Fruit fly (Drosophila melanogaster) whole organism, embryonic: ENCODE results near the gene Cap-D3.
A peak's percentile ranks its signal among the peaks of the same experiment; 100 is the strongest.

ENCODE experiments used
- Antp ChIP-seq: fragments of 200-800 bp; sonication (Bioruptor generic); optimal IDR thresholded peaks from 3 replicates; lab custom pipeline; 2016; ENCODE audit warnings: missing biosample characterization, missing genetic modification characterization
- Bteb2 ChIP-seq: fragments of 200-800 bp; sonication (Bioruptor generic); optimal IDR thresholded peaks from 2 replicates; lab custom pipeline; 2016; ENCODE audit warnings: missing biosample characterization, missing genetic modification characterization
- CG10366 ChIP-seq: fragments of 200-800 bp; sonication (Bioruptor generic); IDR thresholded peaks from 2 replicates; pipeline ENCODE4 v1.3.6; 2022; ENCODE audit warnings: missing biosample characterization, missing genetic modification characterization
- CG13775 ChIP-seq: fragments of 200-800 bp; sonication (Bioruptor generic); optimal IDR thresholded peaks from 3 replicates; lab custom pipeline; 2017; ENCODE audit warnings: missing biosample characterization, mild to moderate bottlenecking, missing genetic modification characterization
- CG18599 ChIP-seq: fragments of 200-800 bp; sonication (Bioruptor generic); optimal IDR thresholded peaks from 3 replicates; lab custom pipeline; 2017; ENCODE audit warnings: missing biosample characterization, missing genetic modification characterization, mild to moderate bottlenecking, moderate library complexity, missing genetic modification reagents
- CG18619 ChIP-seq: fragments of 200-800 bp; sonication (Bioruptor generic); optimal IDR thresholded peaks from 3 replicates; lab custom pipeline; 2017; ENCODE audit warnings: missing biosample characterization, mild to moderate bottlenecking, missing genetic modification characterization
- CG2116 ChIP-seq: fragments of 200-800 bp; sonication (Bioruptor generic); optimal IDR thresholded peaks from 3 replicates; lab custom pipeline; 2018; ENCODE audit warnings: missing biosample characterization, mild to moderate bottlenecking, missing genetic modification characterization
- CG30403 ChIP-seq: fragments of 200-800 bp; sonication (Bioruptor generic); optimal IDR thresholded peaks from 3 replicates; lab custom pipeline; 2016; ENCODE audit warnings: missing biosample characterization, missing genetic modification characterization
- CG31224 ChIP-seq: fragments of 200-800 bp; sonication (Bioruptor generic); IDR thresholded peaks from 2 replicates; pipeline ENCODE4 v1.3.6; 2022; ENCODE audit warnings: missing biosample characterization, missing genetic modification characterization
- CG6254 ChIP-seq: fragments of 200-800 bp; sonication (Bioruptor generic); optimal IDR thresholded peaks from 3 replicates; lab custom pipeline; 2017; ENCODE audit warnings: mild to moderate bottlenecking, missing biosample characterization, missing genetic modification reagents, missing genetic modification characterization
- CG6689 ChIP-seq: fragments of 200-800 bp; sonication (Bioruptor generic); IDR thresholded peaks from 2 replicates; pipeline ENCODE4 v1.3.6; 2022; ENCODE audit warnings: missing biosample characterization, missing genetic modification characterization
- CG6813 ChIP-seq: fragments of 200-800 bp; sonication (Bioruptor generic); optimal IDR thresholded peaks from 2 replicates; lab custom pipeline; 2017; ENCODE audit warnings: missing biosample characterization, missing genetic modification characterization, mild to moderate bottlenecking, moderate library complexity, missing genetic modification reagents
- CG7372 ChIP-seq: fragments of 200-800 bp; sonication (Bioruptor generic); IDR thresholded peaks from 2 replicates; pipeline ENCODE4 v1.3.6; 2022; ENCODE audit warnings: missing biosample characterization, missing genetic modification characterization
- CG7786 ChIP-seq: fragments of 200-800 bp; sonication (Bioruptor generic); optimal IDR thresholded peaks from 2 replicates; lab custom pipeline; 2016; ENCODE audit warnings: missing biosample characterization, missing genetic modification characterization
- CG8290 ChIP-seq, 3 experiments: fragments of 200-800 bp; sonication (Bioruptor generic); optimal IDR thresholded peaks; 2 replicates each; lab custom pipeline; 2016 to 2019; ENCODE audit warnings: missing biosample characterization in 3 of 3, missing genetic modification characterization in 3 of 3, mild to moderate bottlenecking in 2 of 3, moderate library complexity in 1 of 3
- CG9876 ChIP-seq: fragments of 200-800 bp; sonication (Bioruptor generic); optimal IDR thresholded peaks from 2 replicates; lab custom pipeline; 2016; ENCODE audit warnings: missing biosample characterization, missing genetic modification characterization
- Chrac-16 ChIP-seq: fragments of 200-800 bp; sonication (Bioruptor generic); optimal IDR thresholded peaks from 3 replicates; lab custom pipeline; 2016; ENCODE audit warnings: missing biosample characterization, missing genetic modification characterization
- CkIIα-i1 ChIP-seq: fragments of 200-800 bp; sonication (Bioruptor generic); IDR thresholded peaks from 2 replicates; pipeline ENCODE4 v1.3.6; 2022; ENCODE audit warnings: missing biosample characterization, missing genetic modification characterization
- Dad ChIP-seq: fragments of 200-800 bp; sonication (Bioruptor generic); optimal IDR thresholded peaks from 3 replicates; lab custom pipeline; 2016; ENCODE audit warnings: missing biosample characterization, missing genetic modification characterization
- Dbx ChIP-seq: fragments of 200-800 bp; sonication (Bioruptor generic); IDR thresholded peaks from 3 replicates; pipeline ENCODE4 v1.3.6; 2022; ENCODE audit warnings: missing biosample characterization, missing genetic modification characterization
- Dll ChIP-seq: fragments of 200-800 bp; sonication (Bioruptor generic); IDR thresholded peaks from 4 replicates; pipeline ENCODE4 v1.3.6; 2022; ENCODE audit warnings: missing biosample characterization, missing genetic modification characterization; ENCODE audit not compliant: partially characterized antibody
- Dref ChIP-seq: fragments of 200-800 bp; sonication (Bioruptor generic); IDR thresholded peaks from 2 replicates; pipeline ENCODE4 v1.3.6; 2022; ENCODE audit warnings: missing biosample characterization, missing genetic modification characterization
- Mrtf ChIP-seq: fragments of 200-800 bp; sonication (Bioruptor generic); IDR thresholded peaks from 3 replicates; pipeline ENCODE4 v1.3.6; 2022; ENCODE audit warnings: missing biosample characterization, missing genetic modification characterization
- Nf-YA ChIP-seq: fragments of 200-800 bp; sonication (Bioruptor generic); IDR thresholded peaks from 2 replicates; pipeline ENCODE4 v1.3.6; 2022; ENCODE audit warnings: missing biosample characterization, missing genetic modification characterization
- Oaz ChIP-seq: fragments of 200-800 bp; sonication (Bioruptor generic); IDR thresholded peaks from 2 replicates; pipeline ENCODE4 v1.3.6; 2022; ENCODE audit warnings: missing biosample characterization, missing genetic modification characterization
- Optix ChIP-seq: fragments of 200-800 bp; sonication (Bioruptor generic); IDR thresholded peaks from 3 replicates; pipeline ENCODE4 v1.3.6; 2022; ENCODE audit warnings: missing biosample characterization, missing genetic modification characterization
- Pdp1 ChIP-seq, 2 experiments: fragments of 200-800 bp; sonication (Bioruptor generic); optimal IDR thresholded peaks; 3 replicates each; lab custom pipeline; 2016; ENCODE audit warnings: missing biosample characterization in 2 of 2, missing genetic modification characterization in 2 of 2, mild to moderate bottlenecking in 1 of 2, moderate library complexity in 1 of 2
- Scr ChIP-seq: fragments of 200-800 bp; sonication (Bioruptor generic); IDR thresholded peaks from 2 replicates; pipeline ENCODE4 v1.3.6; 2022; ENCODE audit warnings: missing biosample characterization, missing genetic modification characterization; ENCODE audit not compliant: partially characterized antibody
- Sry-β ChIP-seq: fragments of 200-800 bp; sonication (Bioruptor generic); optimal IDR thresholded peaks from 2 replicates; lab custom pipeline; 2018; ENCODE audit warnings: missing biosample characterization, mild to moderate bottlenecking, missing genetic modification characterization, moderate library complexity
- ac ChIP-seq: fragments of 200-800 bp; sonication (Bioruptor generic); optimal IDR thresholded peaks from 3 replicates; lab custom pipeline; 2017; ENCODE audit warnings: missing biosample characterization, mild to moderate bottlenecking, missing genetic modification characterization
- bcd ChIP-seq: fragments of 200-800 bp; sonication (Bioruptor generic); optimal IDR thresholded peaks from 2 replicates; lab custom pipeline; 2017; ENCODE audit warnings: missing biosample characterization, mild to moderate bottlenecking, missing genetic modification characterization
- btn ChIP-seq: fragments of 200-800 bp; sonication (Bioruptor generic); optimal IDR thresholded peaks from 2 replicates; lab custom pipeline; 2016; ENCODE audit warnings: missing biosample characterization, missing genetic modification characterization
- chn ChIP-seq: fragments of 200-800 bp; sonication (Bioruptor generic); optimal IDR thresholded peaks from 2 replicates; lab custom pipeline; 2016; ENCODE audit warnings: missing biosample characterization, missing genetic modification characterization
- da ChIP-seq: fragments of 200-800 bp; sonication (Bioruptor generic); optimal IDR thresholded peaks from 2 replicates; lab custom pipeline; 2016; ENCODE audit warnings: missing biosample characterization, missing genetic modification characterization
- dmrt99B ChIP-seq: fragments of 200-800 bp; sonication (Bioruptor generic); optimal IDR thresholded peaks from 2 replicates; lab custom pipeline; 2018; ENCODE audit warnings: missing biosample characterization, mild to moderate bottlenecking, missing genetic modification characterization, moderate library complexity
- exex ChIP-seq: fragments of 200-800 bp; sonication (Bioruptor generic); optimal IDR thresholded peaks from 4 replicates; lab custom pipeline; 2018; ENCODE audit warnings: missing biosample characterization, mild to moderate bottlenecking, missing genetic modification characterization, moderate library complexity
- fd64A ChIP-seq: fragments of 200-800 bp; sonication (Bioruptor generic); optimal IDR thresholded peaks from 3 replicates; lab custom pipeline; 2018; ENCODE audit warnings: missing biosample characterization, mild to moderate bottlenecking, missing genetic modification characterization
- gcm ChIP-seq: fragments of 200-800 bp; sonication (Bioruptor generic); optimal IDR thresholded peaks from 2 replicates; lab custom pipeline; 2019; ENCODE audit warnings: missing biosample characterization, mild to moderate bottlenecking, missing genetic modification characterization, moderate library complexity
- gfzf ChIP-seq: fragments of 200-800 bp; sonication (Bioruptor generic); optimal IDR thresholded peaks from 2 replicates; lab custom pipeline; 2016; ENCODE audit warnings: missing biosample characterization, mild to moderate bottlenecking, missing genetic modification characterization, moderate library complexity
- h ChIP-seq: fragments of >200 bp; optimal IDR thresholded peaks from 2 replicates; lab custom pipeline; 2017
- hb ChIP-seq: fragments of 200-800 bp; sonication (Bioruptor generic); IDR thresholded peaks from 3 replicates; pipeline ENCODE4 v1.3.6; 2022; ENCODE audit warnings: missing biosample characterization, missing genetic modification characterization; ENCODE audit not compliant: partially characterized antibody
- insv ChIP-seq, 2 experiments: fragments of 200-800 bp; sonication (Bioruptor generic); optimal IDR thresholded peaks; 3 replicates each; lab custom pipeline; 2016 to 2018; ENCODE audit warnings: missing biosample characterization in 2 of 2, missing genetic modification characterization in 2 of 2
- kah ChIP-seq: fragments of 200-800 bp; sonication (Bioruptor generic); optimal IDR thresholded peaks from 2 replicates; lab custom pipeline; 2018; ENCODE audit warnings: missing biosample characterization, mild to moderate bottlenecking, missing genetic modification characterization
- mld ChIP-seq: fragments of 200-800 bp; sonication (Bioruptor generic); IDR thresholded peaks from 3 replicates; pipeline ENCODE4 v1.3.6; 2022; ENCODE audit warnings: missing biosample characterization, missing genetic modification characterization; ENCODE audit not compliant: partially characterized antibody
- nerfin-1 ChIP-seq: fragments of 200-800 bp; sonication (Bioruptor generic); optimal IDR thresholded peaks from 3 replicates; lab custom pipeline; 2019; ENCODE audit warnings: missing biosample characterization, mild to moderate bottlenecking, missing genetic modification characterization, moderate library complexity
- peb ChIP-seq: fragments of 200-800 bp; sonication (Bioruptor generic); IDR thresholded peaks from 2 replicates; pipeline ENCODE4 v1.3.6; 2022; ENCODE audit warnings: missing biosample characterization, missing genetic modification characterization
- sc ChIP-seq, 3 experiments: fragments of >200 bp in 2 of 3; fragments of 200-800 bp in 1 of 3; sonication (Bioruptor generic) in 1 of 3; optimal IDR thresholded peaks; 2 replicates in 2 of 3; 3 replicates in 1 of 3; lab custom pipeline; 2017; ENCODE audit warnings: mild to moderate bottlenecking in 1 of 3, missing biosample characterization in 1 of 3, missing genetic modification characterization in 1 of 3, missing genetic modification reagents in 1 of 3
- sima ChIP-seq: fragments of 200-800 bp; sonication (Bioruptor generic); optimal IDR thresholded peaks from 2 replicates; lab custom pipeline; 2016; ENCODE audit warnings: missing biosample characterization, missing genetic modification characterization
- stwl ChIP-seq: fragments of 200-800 bp; sonication (Bioruptor generic); optimal IDR thresholded peaks from 3 replicates; lab custom pipeline; 2018; ENCODE audit warnings: missing biosample characterization, mild to moderate bottlenecking, missing genetic modification characterization, moderate library complexity
- zfh1 ChIP-seq: fragments of 200-800 bp; sonication (Bioruptor generic); IDR thresholded peaks from 3 replicates; pipeline ENCODE4 v1.3.6; 2022; ENCODE audit warnings: missing biosample characterization, missing genetic modification characterization

Gene Cap-D3

dm6 chr2L:5519846-5520384, 5.8 kb upstream of the Cap-D3 start, which contains the start of the genes CG7382 and cl (continued):
- TF ChIP-seq da (no peak), fd64A (GFP tag; lab: Kevin White, UChicago) (no peak), gfzf (peak; percentile 60), CG6813 (GFP tag; lab: Kevin White, UChicago) (no peak), CG8290 (GFP tag; optimal IDR thresholded peaks at IDR 0.05; lab: Kevin White, UChicago) (peak; percentile 46), CG8290 (tag; optimal IDR thresholded peaks at IDR 0.05; lab: Kevin White, UChicago) (no peak), zfh1 (no peak), Bteb2 (no peak), CG2116 (GFP tag; lab: Kevin White, UChicago) (peak; percentile 64), dmrt99B (tag; lab: Kevin White, UChicago) (peak; percentile 34), Scr (GFP tag; lab: Robert Waterston, UW) (no peak), Dbx (GFP tag; lab: Robert Waterston, UW) (0 out of 3 replicates have a peak, but pooled peaks have one; percentile 33), insv (GFP tag; optimal IDR thresholded peaks at IDR 0.05; lab: Kevin White, UChicago) (no peak), Dad (GFP tag; lab: Kevin White, UChicago) (no peak), gcm (GFP tag; lab: Kevin White, UChicago) (no peak), CkIIα-i1 (GFP tag; lab: Robert Waterston, UW) (no peak), Chrac-16 (GFP tag; lab: Kevin White, UChicago) (peak; percentile 6), CG7786 (GFP tag; lab: Kevin White, UChicago) (no peak), Oaz (GFP tag; lab: Robert Waterston, UW) (no peak), CG18599 (GFP tag; lab: Kevin White, UChicago) (peak; percentile 36), CG30403 (GFP tag; lab: Kevin White, UChicago) (peak; percentile 70), exex (tag; lab: Kevin White, UChicago) (no peak), Optix (GFP tag; lab: Robert Waterston, UW) (no peak), sima (GFP tag; lab: Kevin White, UChicago) (no peak), Antp (GFP tag; lab: Kevin White, UChicago) (peak; percentile 9), CG9876 (GFP tag; lab: Kevin White, UChicago) (no peak), chn (GFP tag; lab: Kevin White, UChicago) (no peak), hb (GFP tag; lab: Robert Waterston, UW) (no peak), nerfin-1 (tag; lab: Kevin White, UChicago) (peak; percentile 46), CG13775 (GFP tag; lab: Kevin White, UChicago) (peak; percentile 47), btn (no peak), CG6254 (GFP tag; lab: Kevin White, UChicago) (no peak), CG7372 (no peak), CG10366 (GFP tag; lab: Robert Waterston, UW) (no peak), peb (no peak), Sry-β (GFP tag; lab: Kevin White, UChicago) (peak; percentile 98), bcd (peak; percentile 44), mld (no peak), kah (GFP tag; lab: Kevin White, UChicago) (no peak), CG18619 (GFP tag; lab: Kevin White, UChicago) (peak; percentile 27), ac (GFP tag; lab: Kevin White, UChicago) (no peak), h (no peak), Dll (no peak), Nf-YA (GFP tag; lab: Robert Waterston, UW) (no peak), CG31224 (GFP tag; lab: Robert Waterston, UW) (no peak), sc (optimal IDR thresholded peaks at IDR 0.05; lab: Kevin White, UChicago) (no peak), sc (GFP tag; optimal IDR thresholded peaks at IDR 0.05; lab: Kevin White, UChicago) (no peak), CG6689 (no peak), Mrtf (GFP tag; lab: Robert Waterston, UW) (no peak), stwl (tag; lab: Kevin White, UChicago) (peak; percentile 4), Pdp1 (GFP tag; optimal IDR thresholded peaks at IDR 0.05; lab: Kevin White, UChicago) (no peak), Dref (peak; percentile 59)
